Fruit fly (Drosophila melanogaster): ENCODE data around the gene Tango6.

The Tango6 gene

DNA sequence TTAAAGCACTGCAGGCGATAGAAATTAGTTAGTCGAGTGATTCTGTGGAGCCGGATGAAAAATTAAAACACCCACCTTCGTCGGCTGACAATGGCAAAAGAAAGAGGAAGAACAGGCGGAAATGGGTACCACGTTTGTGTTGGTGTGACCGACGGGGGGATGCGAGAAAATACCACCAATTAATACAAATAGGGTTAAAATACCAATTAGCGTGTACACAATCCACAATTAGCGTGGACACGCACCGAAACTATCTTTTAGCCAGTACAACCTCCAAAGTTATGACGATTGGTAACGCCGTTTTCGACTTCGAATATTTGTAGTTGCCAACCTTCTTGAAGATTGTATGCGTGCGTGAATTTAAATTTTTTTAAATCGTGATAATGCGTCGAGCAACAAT, 40.3 kb downstream of the Tango6 start, which contains the start of gene RpL30 (continued):
- no peak for TF ChIP-seq CG14860 (GFP tag; IDR thresholded peaks at IDR 0.05; ENCODE audit: partially characterized antibody)
- peak; percentile 93 for TF ChIP-seq abd-A (tag; optimal IDR thresholded peaks at IDR 0.05)
- TF ChIP-seq rib (GFP tag; IDR thresholded peaks at IDR 0.05) = peak; percentile 76
- peak; percentile 78 for TF ChIP-seq Opbp (GFP tag; IDR thresholded peaks at IDR 0.05; ENCODE audit: partially characterized antibody)
- TF ChIP-seq CG17385 (GFP tag; optimal IDR thresholded peaks at IDR 0.05) = peak; percentile 99
- TF ChIP-seq Nf-YA (GFP tag; IDR thresholded peaks at IDR 0.05) = peak; percentile 79; the same call in 1 of the 2 replicates
- TF ChIP-seq D19A (tag; optimal IDR thresholded peaks at IDR 0.05) = peak; percentile 45
- peak; percentile 56 for TF ChIP-seq CG32767 (GFP tag; IDR thresholded peaks at IDR 0.05)
- TF ChIP-seq pros (GFP tag; optimal IDR thresholded peaks at IDR 0.05) = peak; percentile 31
- TF ChIP-seq CG2199 (GFP tag; IDR thresholded peaks at IDR 0.05) = peak; percentile 86
- TF ChIP-seq CG11696 (GFP tag; IDR thresholded peaks at IDR 0.05) = no peak; the same call in 1 of the 2 replicates
- TF ChIP-seq CG16813 (GFP tag; IDR thresholded peaks at IDR 0.05; ENCODE audit: partially characterized antibody) = peak; percentile 54; the same call in 2 of the 3 replicates
- peak; percentile 72 for TF ChIP-seq CG6272 (GFP tag; IDR thresholded peaks at IDR 0.05)
- peak; percentile 87 for TF ChIP-seq shn (GFP tag; optimal IDR thresholded peaks at IDR 0.05)
- TF ChIP-seq dysf (GFP tag; IDR thresholded peaks at IDR 0.05) = peak; percentile 84
- TF ChIP-seq CG11723 (GFP tag; optimal IDR thresholded peaks at IDR 0.05) = peak; percentile 89
- peak; percentile 65 for TF ChIP-seq dati (GFP tag; IDR thresholded peaks at IDR 0.05)
- peak; percentile 66 for TF ChIP-seq Atf-2 (GFP tag; optimal IDR thresholded peaks at IDR 0.05)
- peak; percentile 90 for TF ChIP-seq CG8290 (GFP tag; optimal IDR thresholded peaks at IDR 0.05)
- peak; percentile 84 to 98 for TF ChIP-seq CG8290 (tag; optimal IDR thresholded peaks at IDR 0.05)
- peak; percentile 70 for TF ChIP-seq CG5180 (GFP tag; optimal IDR thresholded peaks at IDR 0.05)
- peak; percentile 93 for TF ChIP-seq CG3281 (GFP tag; optimal IDR thresholded peaks at IDR 0.05)
- peak; percentile 52 for TF ChIP-seq Dref (GFP tag; IDR thresholded peaks at IDR 0.05)
- peak; percentile 86 for TF ChIP-seq NFAT (GFP tag; IDR thresholded peaks at IDR 0.05)
- TF ChIP-seq nerfin-2 (GFP tag; IDR thresholded peaks at IDR 0.05; ENCODE audit: partially characterized antibody) = no peak
- peak; percentile 80 for TF ChIP-seq pum (GFP tag; optimal IDR thresholded peaks at IDR 0.05)
- TF ChIP-seq phol (tag; optimal IDR thresholded peaks at IDR 0.05) = peak; percentile 91
- TF ChIP-seq CG11398 (GFP tag; optimal IDR thresholded peaks at IDR 0.05) = peak; percentile 94
- peak; percentile 55 for TF ChIP-seq CG42726 (GFP tag; IDR thresholded peaks at IDR 0.05; ENCODE audit: partially characterized antibody)
- peak; percentile 96 for TF ChIP-seq odd (GFP tag; optimal IDR thresholded peaks at IDR 0.05)
- peak; percentile 90 for TF ChIP-seq CG12391 (tag; optimal IDR thresholded peaks at IDR 0.05)
- peak; percentile 17; the same call in 1 of the 2 replicates for TF ChIP-seq CG4730 (GFP tag; IDR thresholded peaks at IDR 0.05)
- peak; percentile 70 for TF ChIP-seq CG13424 (tag; optimal IDR thresholded peaks at IDR 0.05)
- peak in 1 of 2 experiments; percentile 23 for TF ChIP-seq tll (GFP tag; optimal IDR thresholded peaks at IDR 0.05)

DNA sequence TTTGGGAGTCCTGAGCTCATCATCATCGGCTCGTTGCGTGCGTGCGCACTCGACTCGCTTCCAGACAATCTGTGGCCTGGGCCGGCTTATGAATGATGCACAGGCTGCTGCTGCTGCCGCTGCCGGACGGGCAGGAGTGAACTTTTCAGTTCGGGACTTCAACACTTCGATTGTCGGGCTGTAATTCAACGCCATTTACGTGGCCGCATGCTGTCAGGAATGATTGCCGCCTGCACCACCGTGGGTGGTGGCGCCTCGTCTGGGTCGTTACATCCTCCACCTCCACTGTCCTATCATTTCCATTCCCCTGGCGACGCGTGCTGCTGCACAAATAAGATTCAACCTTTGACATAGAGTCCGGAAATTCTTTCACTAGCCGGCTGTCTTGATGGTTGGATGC, 41.2 kb downstream of the Tango6 start:
- 0 out of 2 replicates have a peak, but pooled peaks have one; percentile 11 for TF ChIP-seq lmd (GFP tag; IDR thresholded peaks at IDR 0.05)
- TF ChIP-seq Med (GFP tag) = peak; percentile 29
- 0 out of 4 replicates have a peak, but pooled peaks have one; percentile 57 for TF ChIP-seq chinmo (GFP tag; IDR thresholded peaks at IDR 0.05; ENCODE audit: partially characterized antibody)
- TF ChIP-seq sens-2 (GFP tag; IDR thresholded peaks at IDR 0.05) = no peak
- 0 out of 3 replicates have a peak, but pooled peaks have one; percentile 38 for TF ChIP-seq zen2 (GFP tag; IDR thresholded peaks at IDR 0.05; ENCODE audit: partially characterized antibody)
- peak; percentile 96 for TF ChIP-seq Hey (tag; optimal IDR thresholded peaks at IDR 0.05)
- peak; percentile 26 for TF ChIP-seq abd-A (tag; optimal IDR thresholded peaks at IDR 0.05)
- TF ChIP-seq sens (GFP tag) = peak; percentile 26
- no peak for TF ChIP-seq Deaf1 (tag; optimal IDR thresholded peaks at IDR 0.05)
- TF ChIP-seq CG3065 (GFP tag; optimal IDR thresholded peaks at IDR 0.05) = no peak
